Fruit fly (Drosophila melanogaster): ENCODE results near the gene CG42526.

DNA sequence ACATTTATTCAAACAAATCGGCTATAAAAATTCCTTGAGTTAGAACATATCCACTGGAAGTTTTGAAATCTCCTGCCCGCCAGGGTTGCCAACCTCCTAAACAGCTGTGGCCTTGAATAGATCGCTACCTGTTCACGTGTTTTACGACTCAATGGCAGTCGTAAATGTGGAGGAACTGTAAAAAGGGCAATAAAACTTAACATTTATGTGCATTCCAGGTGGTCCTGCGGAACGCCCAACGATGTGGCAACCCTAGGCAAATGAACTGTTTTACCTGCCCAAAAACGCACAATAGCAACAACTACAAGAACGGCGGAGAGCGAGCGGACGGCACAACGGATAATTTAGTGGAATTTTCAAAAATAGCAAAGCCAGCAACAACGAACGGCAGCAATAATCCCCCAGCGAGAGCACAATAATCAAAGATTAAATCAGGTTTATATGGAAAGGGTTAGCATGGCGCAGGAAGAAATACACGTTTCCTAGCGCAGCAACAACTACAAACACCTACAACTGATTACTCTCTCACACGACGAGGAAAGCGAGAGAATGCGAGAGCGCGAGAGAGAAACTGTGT, 26.6 kb upstream of the CG42526 start:
- TF ChIP-seq D1 (tag; optimal IDR thresholded peaks at IDR 0.05) (no peak), rn (GFP tag; IDR thresholded peaks at IDR 0.05) (0 out of 2 replicates have a peak, but pooled peaks have one; percentile 28), CG14655 (GFP tag; optimal IDR thresholded peaks at IDR 0.05) (no peak), CG13204 (GFP tag; optimal IDR thresholded peaks at IDR 0.05) (no peak), Snoo (tag; optimal IDR thresholded peaks at IDR 0.05) (no peak), Pif1B (GFP tag; optimal IDR thresholded peaks at IDR 0.05) (no peak), CG8159 (tag; optimal IDR thresholded peaks at IDR 0.05) (no peak), EcR (GFP tag; optimal IDR thresholded peaks at IDR 0.05) (peak; percentile 81), CG4496 (GFP tag; IDR thresholded peaks at IDR 0.05) (peak; percentile 69; the same call in 2 of the 3 replicates), CG15710 (tag; optimal IDR thresholded peaks at IDR 0.05) (no peak)

Data from whole organism, pupa.